Fruit fly (Drosophila melanogaster) S2 (cell line): ENCODE data around the gene Cnot4.

Experiments used
- CG8478 ChIP-seq: fragments of >200 bp; optimal IDR thresholded peaks from 2 replicates; lab custom pipeline; 2018
- CTCF ChIP-seq, 2 experiments: fragments of >200 bp; optimal IDR thresholded peaks; 2 replicates each; lab custom pipeline; 2018

dm6 chr2L:10366525-10366924 lies 30.0 kb upstream of the Cnot4 start, which contains the start of gene CG5056:
- TF ChIP-seq CG8478 (lab: Kevin White, UChicago) (no peak), CTCF (optimal IDR thresholded peaks at IDR 0.05; lab: Kevin White, UChicago) (no peak)
